Fruit fly (Drosophila melanogaster): ENCODE data around the gene CG13998.

CG13998 gene

dm6 chr2L:5997609-5998229, 41.1 kb upstream of the CG13998 start (continued):
- TF ChIP-seq CG8765 (GFP tag; IDR thresholded peaks at IDR 0.05): peak; percentile 28; the same call in 1 of the 2 replicates
- peak; percentile 84 for TF ChIP-seq CG4328 (GFP tag; optimal IDR thresholded peaks at IDR 0.05)
- TF ChIP-seq fd102C (GFP tag; optimal IDR thresholded peaks at IDR 0.05): peak; percentile 13
- no peak for TF ChIP-seq CG3838 (GFP tag; optimal IDR thresholded peaks at IDR 0.05)
- peak; percentile 48 for TF ChIP-seq CG2202 (tag; optimal IDR thresholded peaks at IDR 0.05)
- no peak for TF ChIP-seq Bgb (GFP tag; IDR thresholded peaks at IDR 0.05; ENCODE audit: partially characterized antibody)
- no peak for TF ChIP-seq CG15073 (GFP tag; optimal IDR thresholded peaks at IDR 0.05)
- peak; percentile 39 for TF ChIP-seq YL-1 (GFP tag; optimal IDR thresholded peaks at IDR 0.05)
- no peak for TF ChIP-seq C15 (GFP tag; IDR thresholded peaks at IDR 0.05)
- peak; percentile 78 for TF ChIP-seq CG6813 (GFP tag; optimal IDR thresholded peaks at IDR 0.05)
- peak; percentile 42; the same call in 1 of the 2 replicates for TF ChIP-seq sob (GFP tag; IDR thresholded peaks at IDR 0.05)
- no peak for TF ChIP-seq CG9215 (GFP tag; IDR thresholded peaks at IDR 0.05)
- TF ChIP-seq GATAe (GFP tag; conservative IDR thresholded peaks at IDR 0.05): no peak
- no peak for TF ChIP-seq cas (GFP tag; IDR thresholded peaks at IDR 0.05)
- TF ChIP-seq org-1 (GFP tag; optimal IDR thresholded peaks at IDR 0.05): peak; percentile 50
- TF ChIP-seq Ets97D (GFP tag; optimal IDR thresholded peaks at IDR 0.05): peak; percentile 97
- peak; percentile 57 for TF ChIP-seq CG18619 (GFP tag; optimal IDR thresholded peaks at IDR 0.05)
- no peak for TF ChIP-seq BEAF-32 (GFP tag; optimal IDR thresholded peaks at IDR 0.05)
- TF ChIP-seq CG9797 (GFP tag; optimal IDR thresholded peaks at IDR 0.05): peak; percentile 27
- no peak for TF ChIP-seq bigmax (GFP tag; optimal IDR thresholded peaks at IDR 0.05)
- no peak for TF ChIP-seq lov (optimal IDR thresholded peaks at IDR 0.05)
- no peak for TF ChIP-seq lov (GFP tag; IDR thresholded peaks at IDR 0.05)
- TF ChIP-seq CG16813 (GFP tag; IDR thresholded peaks at IDR 0.05; ENCODE audit: partially characterized antibody): no peak
- TF ChIP-seq pb (GFP tag; optimal IDR thresholded peaks at IDR 0.05): peak; percentile 46
- no peak for TF ChIP-seq ash1 (GFP tag; optimal IDR thresholded peaks at IDR 0.05)
- TF ChIP-seq Gsc (GFP tag; IDR thresholded peaks at IDR 0.05): no peak
- TF ChIP-seq CG10431 (GFP tag; optimal IDR thresholded peaks at IDR 0.05): peak; percentile 80
- peak; percentile 83 for TF ChIP-seq CG18599 (GFP tag; optimal IDR thresholded peaks at IDR 0.05)
- peak; percentile 33 for TF ChIP-seq CG8281 (tag; optimal IDR thresholded peaks at IDR 0.05)
- no peak for TF ChIP-seq Opbp (GFP tag; IDR thresholded peaks at IDR 0.05; ENCODE audit: partially characterized antibody)
- TF ChIP-seq sc (optimal IDR thresholded peaks at IDR 0.05): no peak
- no peak for TF ChIP-seq sc (GFP tag; optimal IDR thresholded peaks at IDR 0.05)
- no peak for TF ChIP-seq ro (GFP tag; IDR thresholded peaks at IDR 0.05)
- peak; percentile 67 for TF ChIP-seq Nf-YC (tag; optimal IDR thresholded peaks at IDR 0.05)
- no peak for TF ChIP-seq CG3847 (GFP tag; IDR thresholded peaks at IDR 0.05)
- TF ChIP-seq scrt (GFP tag; optimal IDR thresholded peaks at IDR 0.05): peak; percentile 70
- TF ChIP-seq TFAM (GFP tag; optimal IDR thresholded peaks at IDR 0.05): peak; percentile 15
- TF ChIP-seq CG31224 (GFP tag; IDR thresholded peaks at IDR 0.05): no peak
- peak; percentile 13 for TF ChIP-seq pzg (GFP tag; optimal IDR thresholded peaks at IDR 0.05)
- TF ChIP-seq CG7556 (GFP tag; optimal IDR thresholded peaks at IDR 0.05): peak; percentile 1
- TF ChIP-seq Dll (GFP tag; IDR thresholded peaks at IDR 0.05; ENCODE audit: partially characterized antibody): no peak
- peak; percentile 29 for TF ChIP-seq CG10147 (GFP tag; optimal IDR thresholded peaks at IDR 0.05)
- TF ChIP-seq Deaf1 (tag; optimal IDR thresholded peaks at IDR 0.05): peak; percentile 37
- peak; percentile 66 for TF ChIP-seq zf30C (GFP tag; optimal IDR thresholded peaks at IDR 0.05)
- no peak for TF ChIP-seq Max (GFP tag; optimal IDR thresholded peaks at IDR 0.05)
- TF ChIP-seq CG15514 (GFP tag; optimal IDR thresholded peaks at IDR 0.05): peak; percentile 66
- TF ChIP-seq PHDP (tag; optimal IDR thresholded peaks at IDR 0.05): peak; percentile 47
- no peak for TF ChIP-seq bbx (GFP tag; IDR thresholded peaks at IDR 0.05; ENCODE audit: partially characterized antibody)
- TF ChIP-seq lola (GFP tag; optimal IDR thresholded peaks at IDR 0.05): peak in 1 of 3 experiments; percentile 44

All from whole organism, embryonic.